Fruit fly (Drosophila melanogaster) whole organism, embryonic: Measurements from ENCODE around the gene sdk.

ENCODE experiments used
- CG12769 ChIP-seq: fragments of 200-800 bp; sonication (Bioruptor generic); optimal IDR thresholded peaks from 2 replicates; lab custom pipeline; 2019; ENCODE audit warnings: missing biosample characterization, mild to moderate bottlenecking, missing genetic modification characterization, moderate library complexity
- CG14441 ChIP-seq: fragments of 200-800 bp; sonication (Bioruptor generic); IDR thresholded peaks from 2 replicates; pipeline ENCODE4 v1.3.6; 2022; ENCODE audit warnings: missing biosample characterization, missing genetic modification characterization
- CG14860 ChIP-seq: fragments of 200-800 bp; sonication (Bioruptor generic); IDR thresholded peaks from 3 replicates; pipeline ENCODE4 v1.3.6; 2022; ENCODE audit warnings: missing biosample characterization, missing genetic modification characterization; ENCODE audit not compliant: partially characterized antibody
- CG15269 ChIP-seq: fragments of 200-800 bp; sonication (Bioruptor generic); optimal IDR thresholded peaks from 2 replicates; lab custom pipeline; 2018; ENCODE audit warnings: missing biosample characterization, mild to moderate bottlenecking, missing genetic modification characterization, moderate library complexity
- CG18599 ChIP-seq: fragments of 200-800 bp; sonication (Bioruptor generic); optimal IDR thresholded peaks from 3 replicates; lab custom pipeline; 2017; ENCODE audit warnings: missing biosample characterization, missing genetic modification characterization, mild to moderate bottlenecking, moderate library complexity, missing genetic modification reagents
- CG2202 ChIP-seq: fragments of 200-800 bp; sonication (Bioruptor generic); optimal IDR thresholded peaks from 2 replicates; lab custom pipeline; 2018; ENCODE audit warnings: missing biosample characterization, mild to moderate bottlenecking, missing genetic modification characterization
- CG2712 ChIP-seq: fragments of 200-800 bp; optimal IDR thresholded peaks from 3 replicates; lab custom pipeline; 2019; ENCODE audit warnings: missing biosample characterization, mild to moderate bottlenecking, missing genetic modification characterization, moderate library complexity
- CG30403 ChIP-seq: fragments of 200-800 bp; sonication (Bioruptor generic); optimal IDR thresholded peaks from 3 replicates; lab custom pipeline; 2016; ENCODE audit warnings: missing biosample characterization, missing genetic modification characterization
- CG32767 ChIP-seq: fragments of 200-800 bp; sonication (Bioruptor generic); IDR thresholded peaks from 2 replicates; pipeline ENCODE4 v1.3.6; 2022; ENCODE audit warnings: missing biosample characterization, missing genetic modification characterization
- CG4328 ChIP-seq: fragments of 200-800 bp; sonication (Bioruptor generic); optimal IDR thresholded peaks from 3 replicates; lab custom pipeline; 2017; ENCODE audit warnings: missing biosample characterization, missing genetic modification reagents, missing genetic modification characterization
- Deaf1 ChIP-seq: fragments of 200-800 bp; optimal IDR thresholded peaks from 3 replicates; lab custom pipeline; 2019; ENCODE audit warnings: missing biosample characterization, mild to moderate bottlenecking, missing genetic modification characterization, moderate library complexity
- Dref ChIP-seq: fragments of 200-800 bp; sonication (Bioruptor generic); IDR thresholded peaks from 2 replicates; pipeline ENCODE4 v1.3.6; 2022; ENCODE audit warnings: missing biosample characterization, missing genetic modification characterization
- ERR ChIP-seq: fragments of 200-800 bp; sonication (Bioruptor generic); optimal IDR thresholded peaks from 2 replicates; lab custom pipeline; 2016; ENCODE audit warnings: missing biosample characterization, missing genetic modification characterization
- Fer2 ChIP-seq: fragments of 200-800 bp; sonication (Bioruptor generic); optimal IDR thresholded peaks from 2 replicates; lab custom pipeline; 2018; ENCODE audit warnings: missing biosample characterization, mild to moderate bottlenecking, missing genetic modification characterization, moderate library complexity
- Hand ChIP-seq: fragments of 200-800 bp; sonication (Bioruptor generic); optimal IDR thresholded peaks from 2 replicates; lab custom pipeline; 2017; ENCODE audit warnings: mild to moderate bottlenecking, missing biosample characterization, missing genetic modification reagents, missing genetic modification characterization
- Hey ChIP-seq: fragments of 200-800 bp; sonication (Bioruptor generic); optimal IDR thresholded peaks from 3 replicates; lab custom pipeline; 2018; ENCODE audit warnings: missing biosample characterization, mild to moderate bottlenecking, missing genetic modification characterization
- MTF-1 ChIP-seq: fragments of 200-800 bp; sonication (Bioruptor generic); optimal IDR thresholded peaks from 2 replicates; lab custom pipeline; 2018; ENCODE audit warnings: missing biosample characterization, mild to moderate bottlenecking, missing genetic modification characterization, borderline replicate concordance
- NC2β ChIP-seq: fragments of 200-800 bp; sonication (Bioruptor generic); optimal IDR thresholded peaks from 2 replicates; lab custom pipeline; 2016; ENCODE audit warnings: missing biosample characterization, missing genetic modification characterization
- Nf-YA ChIP-seq: fragments of 200-800 bp; sonication (Bioruptor generic); IDR thresholded peaks from 2 replicates; pipeline ENCODE4 v1.3.6; 2022; ENCODE audit warnings: missing biosample characterization, missing genetic modification characterization
- Rfx ChIP-seq: fragments of 200-800 bp; sonication (Bioruptor generic); IDR thresholded peaks from 2 replicates; pipeline ENCODE4 v1.3.6; 2022; ENCODE audit warnings: missing biosample characterization, missing genetic modification characterization
- Trl ChIP-seq, 3 experiments: fragments of >200 bp in 2 of 3; fragments of 200-800 bp in 1 of 3; sonication (Bioruptor generic) in 1 of 3; optimal IDR thresholded peaks; 2 replicates in 1 of 3; 3 replicates in 2 of 3; lab custom pipeline; 2016 to 2017; ENCODE audit warnings: missing biosample characterization in 1 of 3, missing genetic modification characterization in 1 of 3
- Xrp1 ChIP-seq: fragments of 200-800 bp; sonication (Bioruptor generic); IDR thresholded peaks from 2 replicates; pipeline ENCODE4 v1.3.6; 2022; ENCODE audit warnings: missing biosample characterization, missing genetic modification characterization
- bowl ChIP-seq: fragments of 200-800 bp; sonication (Bioruptor generic); IDR thresholded peaks from 2 replicates; pipeline ENCODE4 v1.3.6; 2022; ENCODE audit warnings: missing biosample characterization, missing genetic modification characterization
- br ChIP-seq: fragments of >200 bp; optimal IDR thresholded peaks from 2 replicates; lab custom pipeline; 2017
- bsh ChIP-seq, 2 experiments: fragments of 200-800 bp; sonication (Bioruptor generic); optimal IDR thresholded peaks; 2 replicates each; lab custom pipeline; 2017 to 2018; ENCODE audit warnings: mild to moderate bottlenecking in 2 of 2, missing biosample characterization in 2 of 2, missing genetic modification characterization in 2 of 2, moderate library complexity in 1 of 2
- chn ChIP-seq: fragments of 200-800 bp; sonication (Bioruptor generic); optimal IDR thresholded peaks from 2 replicates; lab custom pipeline; 2016; ENCODE audit warnings: missing biosample characterization, missing genetic modification characterization
- cwo ChIP-seq: fragments of 200-800 bp; sonication (Bioruptor generic); optimal IDR thresholded peaks from 3 replicates; lab custom pipeline; 2017; ENCODE audit warnings: missing biosample characterization, missing genetic modification characterization, mild to moderate bottlenecking, moderate library complexity, missing genetic modification reagents
- dimm ChIP-seq: fragments of 200-800 bp; sonication (Bioruptor generic); IDR thresholded peaks from 2 replicates; pipeline ENCODE4 v1.3.6; 2022; ENCODE audit warnings: missing biosample characterization, missing genetic modification characterization
- exex ChIP-seq: fragments of 200-800 bp; sonication (Bioruptor generic); optimal IDR thresholded peaks from 4 replicates; lab custom pipeline; 2018; ENCODE audit warnings: missing biosample characterization, mild to moderate bottlenecking, missing genetic modification characterization, moderate library complexity
- gce ChIP-seq: fragments of 200-800 bp; sonication (Bioruptor generic); IDR thresholded peaks from 3 replicates; pipeline ENCODE4 v1.3.6; 2022; ENCODE audit warnings: missing biosample characterization, missing genetic modification characterization
- gcm2 ChIP-seq: fragments of 200-800 bp; sonication (Bioruptor generic); optimal IDR thresholded peaks from 2 replicates; lab custom pipeline; 2016; ENCODE audit warnings: missing biosample characterization, missing genetic modification characterization
- grn ChIP-seq: fragments of 200-800 bp; sonication (Bioruptor generic); optimal IDR thresholded peaks from 3 replicates; lab custom pipeline; 2017; ENCODE audit warnings: missing biosample characterization, missing genetic modification characterization
- gsb ChIP-seq: fragments of 200-800 bp; sonication (Bioruptor generic); IDR thresholded peaks from 2 replicates; pipeline ENCODE4 v1.3.6; 2022; ENCODE audit warnings: missing biosample characterization, missing genetic modification characterization
- lab ChIP-seq: fragments of 200-800 bp; sonication (Bioruptor generic); optimal IDR thresholded peaks from 3 replicates; lab custom pipeline; 2017; ENCODE audit warnings: missing biosample characterization, missing genetic modification characterization, mild to moderate bottlenecking, moderate library complexity, missing genetic modification reagents
- mirr ChIP-seq: fragments of 200-800 bp; sonication (Bioruptor generic); optimal IDR thresholded peaks from 3 replicates; lab custom pipeline; 2018; ENCODE audit warnings: missing biosample characterization, mild to moderate bottlenecking, missing genetic modification characterization
- pros ChIP-seq: fragments of 200-800 bp; sonication (Bioruptor generic); optimal IDR thresholded peaks from 3 replicates; lab custom pipeline; 2019; ENCODE audit warnings: missing biosample characterization, mild to moderate bottlenecking, missing genetic modification characterization, moderate library complexity
- scrt ChIP-seq: fragments of 200-800 bp; sonication (Bioruptor generic); optimal IDR thresholded peaks from 2 replicates; lab custom pipeline; 2018; ENCODE audit warnings: missing biosample characterization, mild to moderate bottlenecking, missing genetic modification characterization, moderate library complexity
- sd ChIP-seq: fragments of 200-800 bp; sonication (Bioruptor generic); optimal IDR thresholded peaks from 3 replicates; lab custom pipeline; 2018; ENCODE audit warnings: missing biosample characterization, mild to moderate bottlenecking, missing genetic modification characterization, moderate library complexity
- sob ChIP-seq: fragments of 200-800 bp; sonication (Bioruptor generic); IDR thresholded peaks from 2 replicates; pipeline ENCODE4 v1.3.6; 2022; ENCODE audit warnings: missing biosample characterization, missing genetic modification characterization
- stwl ChIP-seq: fragments of 200-800 bp; sonication (Bioruptor generic); optimal IDR thresholded peaks from 3 replicates; lab custom pipeline; 2018; ENCODE audit warnings: missing biosample characterization, mild to moderate bottlenecking, missing genetic modification characterization, moderate library complexity
- trem ChIP-seq: fragments of 200-800 bp; optimal IDR thresholded peaks from 3 replicates; lab custom pipeline; 2019; ENCODE audit warnings: missing biosample characterization, mild to moderate bottlenecking, missing genetic modification characterization, moderate library complexity
- ttk ChIP-seq: fragments of 200-800 bp; sonication (Bioruptor generic); IDR thresholded peaks from 2 replicates; pipeline ENCODE4 v2.1.2; 2022; ENCODE audit warnings: missing biosample characterization, missing genetic modification characterization
- tup ChIP-seq: fragments of 200-800 bp; sonication (Bioruptor generic); optimal IDR thresholded peaks from 2 replicates; lab custom pipeline; 2016; ENCODE audit warnings: missing biosample characterization, mild to moderate bottlenecking, missing genetic modification characterization, moderate library complexity
- vvl ChIP-seq: fragments of 200-800 bp; sonication (Bioruptor generic); IDR thresholded peaks from 2 replicates; pipeline ENCODE4 v1.3.6; 2022; ENCODE audit warnings: missing biosample characterization, missing genetic modification characterization

The sdk gene

dm6 chrX:755642-756332, 69.2 kb downstream of the sdk start (continued):
- TF ChIP-seq bowl (GFP tag; lab: Robert Waterston, UW), result 0 out of 2 replicates have a peak, but pooled peaks have one; percentile 56
- TF ChIP-seq ttk (GFP tag; lab: Robert Waterston, UW), result peak; percentile 62
- peak; percentile 56 for TF ChIP-seq chn (GFP tag; lab: Kevin White, UChicago)
- no peak for TF ChIP-seq CG14860 (GFP tag; lab: Robert Waterston, UW)

dm6 chrX:756856-757255, 70.2 kb downstream of the sdk start:
- TF ChIP-seq CG2712 (tag; lab: Kevin White, UChicago) (no peak), CG4328 (GFP tag; lab: Kevin White, UChicago) (no peak), NC2β (GFP tag; lab: Kevin White, UChicago) (no peak), stwl (tag; lab: Kevin White, UChicago) (no peak), Fer2 (tag; lab: Kevin White, UChicago) (no peak), lab (GFP tag; lab: Kevin White, UChicago) (peak; percentile 12), sd (tag; lab: Kevin White, UChicago) (peak; percentile 69), pros (GFP tag; lab: Kevin White, UChicago) (peak; percentile 18), Dref (GFP tag; lab: Robert Waterston, UW) (no peak), tup (GFP tag; lab: Kevin White, UChicago) (no peak), sob (no peak), scrt (no peak), CG14441 (no peak), Xrp1 (no peak), CG12769 (tag; lab: Kevin White, UChicago) (peak; percentile 24), CG32767 (GFP tag; lab: Robert Waterston, UW) (no peak), gcm2 (no peak), cwo (peak; percentile 88), Hand (GFP tag; lab: Kevin White, UChicago) (no peak), dimm (GFP tag; lab: Robert Waterston, UW) (no peak), trem (no peak), bsh (GFP tag; optimal IDR thresholded peaks at IDR 0.05; lab: Kevin White, UChicago) (no peak), br (no peak), grn (GFP tag; lab: Kevin White, UChicago) (peak; percentile 24), CG15269 (tag; lab: Kevin White, UChicago) (no peak), Deaf1 (no peak), Trl (optimal IDR thresholded peaks at IDR 0.05; lab: Kevin White, UChicago) (peak in 1 of 2 experiments; percentile 20), Trl (GFP tag; optimal IDR thresholded peaks at IDR 0.05; lab: Kevin White, UChicago) (no peak), Rfx (GFP tag; lab: Robert Waterston, UW) (no peak), vvl (GFP tag; lab: Robert Waterston, UW) (0 out of 2 replicates have a peak, but pooled peaks have one; percentile 11), ERR (GFP tag; lab: Kevin White, UChicago) (peak; percentile 81), CG30403 (no peak), gsb (GFP tag; lab: Robert Waterston, UW) (no peak), mirr (GFP tag; lab: Kevin White, UChicago) (peak; percentile 34), CG2202 (tag; lab: Kevin White, UChicago) (no peak), gce (GFP tag; lab: Robert Waterston, UW) (no peak), Nf-YA (no peak), Hey (peak; percentile 17), CG18599 (GFP tag; lab: Kevin White, UChicago) (peak; percentile 14), MTF-1 (no peak), exex (tag; lab: Kevin White, UChicago) (peak; percentile 83)
